Fruit fly (Drosophila melanogaster) whole organism, embryonic: ENCODE measurements around the gene Cp36.

Experiments
- Atf6 ChIP-seq: fragments of 200-800 bp; sonication (Bioruptor generic); IDR thresholded peaks from 2 replicates; pipeline ENCODE4 v1.3.6; 2022; ENCODE audit warnings: missing biosample characterization, missing genetic modification characterization
- CG11398 ChIP-seq: fragments of 200-800 bp; sonication (Bioruptor generic); optimal IDR thresholded peaks from 2 replicates; lab custom pipeline; 2016; ENCODE audit warnings: missing biosample characterization, missing genetic modification characterization
- CG31388 ChIP-seq: fragments of 200-800 bp; sonication (Bioruptor generic); optimal IDR thresholded peaks from 2 replicates; lab custom pipeline; 2016; ENCODE audit warnings: missing biosample characterization, missing genetic modification characterization
- CG6689 ChIP-seq: fragments of 200-800 bp; sonication (Bioruptor generic); IDR thresholded peaks from 2 replicates; pipeline ENCODE4 v1.3.6; 2022; ENCODE audit warnings: missing biosample characterization, missing genetic modification characterization
- Dll ChIP-seq: fragments of 200-800 bp; sonication (Bioruptor generic); IDR thresholded peaks from 4 replicates; pipeline ENCODE4 v1.3.6; 2022; ENCODE audit warnings: missing biosample characterization, missing genetic modification characterization; ENCODE audit not compliant: partially characterized antibody
- Dp ChIP-seq: fragments of 200-800 bp; sonication (Bioruptor generic); optimal IDR thresholded peaks from 2 replicates; lab custom pipeline; 2018; ENCODE audit warnings: missing biosample characterization, mild to moderate bottlenecking, missing genetic modification characterization, moderate library complexity
- Nf-YA ChIP-seq: fragments of 200-800 bp; sonication (Bioruptor generic); IDR thresholded peaks from 2 replicates; pipeline ENCODE4 v1.3.6; 2022; ENCODE audit warnings: missing biosample characterization, missing genetic modification characterization
- crp ChIP-seq, 2 experiments: fragments of 200-800 bp; sonication (Bioruptor generic); optimal IDR thresholded peaks; 2 replicates in 1 of 2; 3 replicates in 1 of 2; lab custom pipeline; 2017; ENCODE audit warnings: missing biosample characterization in 2 of 2, missing genetic modification characterization in 2 of 2, mild to moderate bottlenecking in 1 of 2, moderate library complexity in 1 of 2

DNA sequence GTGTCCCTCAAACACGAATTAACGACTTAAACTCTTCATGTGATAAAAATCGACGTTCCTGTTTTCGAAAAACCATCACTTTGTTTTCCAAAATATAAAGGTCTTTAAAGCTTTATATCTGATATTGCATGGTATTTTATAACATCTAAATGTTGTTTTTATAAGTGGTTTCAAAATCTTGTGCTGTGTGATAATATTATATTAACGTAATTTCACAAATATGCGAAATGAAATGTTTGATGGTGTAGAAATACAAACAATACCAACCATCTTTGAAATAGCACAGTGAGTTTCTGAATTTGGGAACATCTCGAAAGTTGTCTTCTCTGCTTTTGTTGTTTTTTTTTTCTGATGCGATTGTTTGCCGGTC lies 11.8 kb downstream of the Cp36 start:
- no peak for TF ChIP-seq crp (GFP tag; optimal IDR thresholded peaks at IDR 0.05; lab: Kevin White, UChicago)
- TF ChIP-seq Dll (GFP tag; lab: Robert Waterston, UW) = no peak
- no peak for TF ChIP-seq Dp
- no peak for TF ChIP-seq Nf-YA (GFP tag; lab: Robert Waterston, UW)
- no peak for TF ChIP-seq CG11398 (GFP tag; lab: Kevin White, UChicago)
- TF ChIP-seq CG31388 (GFP tag; lab: Kevin White, UChicago) = no peak
- no peak for TF ChIP-seq CG6689 (GFP tag; lab: Robert Waterston, UW)
- no peak for TF ChIP-seq Atf6
